Worm (Caenorhabditis elegans) whole organism, young adult: ENCODE results near the gene irld-39.

ENCODE experiments used
- B0019.2 ChIP-seq: fragments of 200-800 bp; sonication (Bioruptor generic); conservative IDR thresholded peaks from 2 replicates; pipeline ENCODE4 v1.3.6; 2022; ENCODE audit warnings: missing genetic modification reagents, missing genetic modification characterization, missing compliant biosample characterization
- C17E4.6 ChIP-seq: fragments of 200-800 bp; sonication (Bioruptor generic); IDR thresholded peaks from 2 replicates; pipeline ENCODE4 v1.3.6; 2022; ENCODE audit warnings: missing genetic modification reagents, missing genetic modification characterization, missing compliant biosample characterization
- Y53F4B.3 ChIP-seq: fragments of 200-800 bp; sonication (Bioruptor generic); IDR thresholded peaks from 2 replicates; pipeline ENCODE4 v1.3.6; 2022; ENCODE audit warnings: missing genetic modification reagents, missing genetic modification characterization, missing compliant biosample characterization
- Y67H2A.10 ChIP-seq: fragments of 200-800 bp; sonication (Bioruptor generic); conservative IDR thresholded peaks from 2 replicates; pipeline ENCODE4 v1.3.6; 2022; ENCODE audit warnings: missing genetic modification reagents, missing genetic modification characterization, missing compliant biosample characterization
- ama-1 ChIP-seq, 3 experiments: fragments of 150-350 bp in 1 of 3; sonication (generic microtip) in 2 of 3; optimal IDR thresholded peaks; 2 replicates each; lab custom pipeline; 2014 to 2018; ENCODE audit warnings: missing biosample characterization in 2 of 3, missing genetic modification characterization in 2 of 3, missing genetic modification reagents in 2 of 3
- aptf-3 ChIP-seq: fragments of 200-800 bp; sonication (Bioruptor generic); IDR thresholded peaks from 2 replicates; pipeline ENCODE4 v1.3.6; 2022; ENCODE audit warnings: missing genetic modification characterization, missing compliant biosample characterization
- let-607 ChIP-seq, 2 experiments: fragments of 200-800 bp in 1 of 2; sonication (Bioruptor generic) in 1 of 2; sonication (generic microtip) in 1 of 2; optimal IDR thresholded peaks; 2 replicates each; lab custom pipeline; 2016 to 2018; ENCODE audit warnings: mild to moderate bottlenecking in 2 of 2, missing compliant biosample characterization in 2 of 2, missing genetic modification characterization in 2 of 2, moderate library complexity in 2 of 2, missing genotype in 1 of 2
- lin-40 ChIP-seq: sonication (generic microtip); optimal IDR thresholded peaks from 2 replicates; lab custom pipeline; 2016; ENCODE audit warnings: missing genetic modification characterization, mild to moderate bottlenecking, missing compliant biosample characterization, missing genotype, missing genetic modification reagents
- mes-4 ChIP-seq: sonication (generic microtip); optimal IDR thresholded peaks from 2 replicates; lab custom pipeline; 2016; ENCODE audit warnings: missing genotype, missing genetic modification characterization, missing compliant biosample characterization
- rpc-1 ChIP-seq, 2 experiments: fragments of 150-350 bp in 1 of 2; sonication (generic microtip) in 1 of 2; optimal IDR thresholded peaks; 2 replicates each; lab custom pipeline; 2014 to 2018; ENCODE audit warnings: missing biosample characterization in 1 of 2, missing genetic modification characterization in 1 of 2, missing genetic modification reagents in 1 of 2, missing genotype in 1 of 2
- unc-130 ChIP-seq: sonication (generic microtip); optimal IDR thresholded peaks from 2 replicates; lab custom pipeline; 2016; ENCODE audit warnings: missing genetic modification reagents, missing genetic modification characterization, missing compliant biosample characterization
- zfh-2 ChIP-seq: fragments of 200-800 bp; sonication (Bioruptor generic); conservative IDR thresholded peaks from 2 replicates; pipeline ENCODE4 v1.3.6; 2022; ENCODE audit warnings: missing genetic modification reagents, missing genetic modification characterization, missing compliant biosample characterization
- ztf-28 ChIP-seq: fragments of 200-800 bp; sonication (Bioruptor generic); IDR thresholded peaks from 2 replicates; pipeline ENCODE4 v1.3.6; 2022; ENCODE audit warnings: missing genetic modification reagents, missing genetic modification characterization, missing compliant biosample characterization
- ztf-6 ChIP-seq: fragments of 200-800 bp; sonication (Bioruptor generic); IDR thresholded peaks from 2 replicates; pipeline ENCODE4 v1.3.6; 2022; ENCODE audit warnings: missing genetic modification reagents, missing genetic modification characterization, missing compliant biosample characterization

DNA sequence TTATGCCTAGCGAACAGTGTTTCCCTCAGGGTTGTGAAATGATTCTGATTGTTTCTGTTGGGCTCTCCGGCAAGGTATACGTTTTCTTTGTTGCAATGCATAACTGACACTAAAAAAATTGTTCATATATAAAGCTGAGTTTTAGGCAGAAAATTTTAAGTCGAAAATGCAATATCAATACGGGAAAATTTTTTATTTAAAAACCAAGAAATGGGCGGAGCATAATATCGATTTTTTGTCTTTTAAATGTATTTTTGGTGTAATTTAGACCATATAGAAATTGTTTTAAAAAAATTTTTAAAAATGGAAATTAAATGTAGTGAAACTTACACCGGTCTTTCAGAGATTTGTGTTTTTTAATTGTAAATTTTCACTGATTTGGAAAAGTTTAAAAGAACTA is 48.4 kb upstream of the irld-39 start, which contains the start of gene Y105C5B.1413:
- no peak for TF ChIP-seq lin-40
- TF ChIP-seq unc-130 (GFP tag; lab: Kevin White, UChicago): no peak
- no peak for TF ChIP-seq let-607 (tag; optimal IDR thresholded peaks at IDR 0.05; lab: Kevin White, UChicago)
- no peak for TF ChIP-seq ztf-28
- TF ChIP-seq Y53F4B.3: no peak
- TF ChIP-seq mes-4 (tag; lab: Kevin White, UChicago): no peak
- TF ChIP-seq rpc-1 (optimal IDR thresholded peaks at IDR 0.05; lab: Kevin White, UChicago): no peak
- no peak for TF ChIP-seq rpc-1 (tag; optimal IDR thresholded peaks at IDR 0.05; lab: Kevin White, UChicago)
- no peak for TF ChIP-seq ama-1 (optimal IDR thresholded peaks at IDR 0.05; lab: Kevin White, UChicago)
- TF ChIP-seq ama-1 (GFP tag; optimal IDR thresholded peaks at IDR 0.05; lab: Kevin White, UChicago): no peak
- no peak for TF ChIP-seq aptf-3 (GFP tag; lab: Robert Waterston, UW)
- TF ChIP-seq C17E4.6 (GFP tag; lab: Robert Waterston, UW): no peak
- TF ChIP-seq B0019.2 (GFP tag; lab: Robert Waterston, UW): no peak
- no peak for TF ChIP-seq Y67H2A.10 (GFP tag; lab: Robert Waterston, UW)
- TF ChIP-seq zfh-2: no peak
- TF ChIP-seq ztf-6 (GFP tag; lab: Robert Waterston, UW): no peak
